Fruit fly (Drosophila melanogaster) whole organism, adult: ENCODE measurements around the gene Nep2.

Experiments
- CG1620 ChIP-seq: fragments of 200-800 bp; sonication (Bioruptor generic); optimal IDR thresholded peaks from 2 replicates; lab custom pipeline; 2016; ENCODE audit warnings: missing biosample characterization, missing genetic modification characterization
- CG33017 ChIP-seq: fragments of 200-800 bp; sonication (Bioruptor generic); optimal IDR thresholded peaks from 2 replicates; lab custom pipeline; 2018; ENCODE audit warnings: missing biosample characterization, mild to moderate bottlenecking, missing genetic modification characterization, moderate library complexity
- CG7101 ChIP-seq: fragments of 200-800 bp; sonication (Bioruptor generic); optimal IDR thresholded peaks from 2 replicates; lab custom pipeline; 2018; ENCODE audit warnings: missing biosample characterization, mild to moderate bottlenecking, missing genetic modification characterization, moderate library complexity
- Mnt ChIP-seq: fragments of 200-800 bp; sonication (Bioruptor generic); optimal IDR thresholded peaks from 2 replicates; lab custom pipeline; 2016; ENCODE audit warnings: missing biosample characterization, mild to moderate bottlenecking, missing genetic modification characterization
- bab1 ChIP-seq: fragments of 200-800 bp; sonication (Bioruptor generic); optimal IDR thresholded peaks from 3 replicates; lab custom pipeline; 2019; ENCODE audit warnings: missing biosample characterization, mild to moderate bottlenecking, missing genetic modification characterization, moderate library complexity
- cnc ChIP-seq, 2 experiments: fragments of >200 bp; optimal IDR thresholded peaks; 2 replicates each; lab custom pipeline; 2017
- ovo ChIP-seq: fragments of 200-800 bp; sonication (Bioruptor generic); optimal IDR thresholded peaks from 2 replicates; lab custom pipeline; 2016; ENCODE audit warnings: missing biosample characterization, missing genetic modification characterization
- pad ChIP-seq: fragments of 200-800 bp; sonication (Bioruptor generic); optimal IDR thresholded peaks from 3 replicates; lab custom pipeline; 2017; ENCODE audit warnings: missing biosample characterization, missing genetic modification characterization, mild to moderate bottlenecking, moderate library complexity, missing genetic modification reagents

DNA sequence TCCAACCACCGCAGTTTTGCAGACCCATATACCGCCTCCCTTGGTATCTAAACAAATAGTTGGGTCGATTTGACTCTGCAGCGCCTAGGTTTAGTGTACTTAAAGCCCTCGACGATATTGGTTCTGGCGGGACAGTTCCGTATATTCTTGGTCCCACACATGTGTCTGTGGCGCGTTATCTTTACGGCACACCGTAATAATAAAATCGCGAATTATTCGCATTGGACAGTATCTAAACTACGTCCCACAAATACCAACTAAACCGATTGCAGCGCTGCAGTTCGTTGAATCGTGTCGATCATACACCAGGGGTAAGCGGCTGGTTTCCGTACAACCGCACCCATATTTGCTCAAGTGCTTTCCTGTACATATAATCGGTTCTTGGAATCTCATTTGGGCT, 25.6 kb downstream of the Nep2 start:
- TF ChIP-seq ovo (GFP tag; lab: Kevin White, UChicago): no peak
- TF ChIP-seq CG1620: no peak
- peak; percentile 53 for TF ChIP-seq CG33017
- TF ChIP-seq Mnt (GFP tag; lab: Kevin White, UChicago): peak; percentile 49
- peak; percentile 50 for TF ChIP-seq CG7101
- no peak for TF ChIP-seq cnc (optimal IDR thresholded peaks at IDR 0.05; lab: Kevin White, UChicago)
- TF ChIP-seq pad: peak; percentile 14
- no peak for TF ChIP-seq bab1 (GFP tag; lab: Kevin White, UChicago)
